Fruit fly (Drosophila melanogaster) whole organism, larva: ENCODE measurements around the gene kri.

Source experiments
- noc ChIP-seq: fragments of 200-800 bp; sonication (Bioruptor generic); optimal IDR thresholded peaks from 3 replicates; lab custom pipeline; 2019; ENCODE audit warnings: missing biosample characterization, mild to moderate bottlenecking, missing genetic modification characterization, moderate library complexity

kri gene

dm6 chr3L:5843895-5844576 lies 33.3 kb downstream of the kri start:
- TF ChIP-seq noc (tag; lab: Kevin White, UChicago): no peak

dm6 chr3L:5845466-5845865 lies 34.7 kb downstream of the kri start, which contains the start of gene vn:
vn (minus strand) TSS chr3L:5845664.
- no peak for TF ChIP-seq noc (tag; lab: Kevin White, UChicago)

dm6 chr3L:5848929-5849328 lies 38.2 kb downstream of the kri start:
- TF ChIP-seq noc (tag; lab: Kevin White, UChicago): no peak

- no peak for TF ChIP-seq noc (tag; lab: Kevin White, UChicago)
Measured at dm6 chr3L:5851636-5852035, 40.9 kb downstream of the kri start.

dm6 chr3L:5855098-5855497 lies 44.3 kb downstream of the kri start:
- no peak for TF ChIP-seq noc (tag; lab: Kevin White, UChicago)

- TF ChIP-seq noc (tag; lab: Kevin White, UChicago): no peak
Measured at dm6 chr3L:5856081-5856826, 45.5 kb downstream of the kri start.

dm6 chr3L:5856919-5857318 lies 46.1 kb downstream of the kri start:
- TF ChIP-seq noc (tag; lab: Kevin White, UChicago): no peak

- TF ChIP-seq noc (tag; lab: Kevin White, UChicago): no peak
Measured at dm6 chr3L:5859029-5859428, 48.3 kb downstream of the kri start.
